Fruit fly (Drosophila melanogaster) whole organism, embryonic: ENCODE data around the gene CG43249.

ENCODE experiments used
- B-H2 ChIP-seq: fragments of 200-800 bp; sonication (Bioruptor generic); optimal IDR thresholded peaks from 2 replicates; lab custom pipeline; 2018; ENCODE audit warnings: missing biosample characterization, mild to moderate bottlenecking, missing genetic modification characterization
- CG11085 ChIP-seq: fragments of 200-800 bp; sonication (Bioruptor generic); IDR thresholded peaks from 2 replicates; pipeline ENCODE4 v1.3.6; 2022; ENCODE audit warnings: missing biosample characterization, missing genetic modification characterization
- CG11456 ChIP-seq: fragments of 200-800 bp; sonication (Bioruptor generic); IDR thresholded peaks from 3 replicates; pipeline ENCODE4 v1.3.6; 2022; ENCODE audit warnings: missing biosample characterization, missing genetic modification characterization
- CG12769 ChIP-seq: fragments of 200-800 bp; sonication (Bioruptor generic); optimal IDR thresholded peaks from 2 replicates; lab custom pipeline; 2019; ENCODE audit warnings: missing biosample characterization, mild to moderate bottlenecking, missing genetic modification characterization, moderate library complexity
- CG14441 ChIP-seq: fragments of 200-800 bp; sonication (Bioruptor generic); IDR thresholded peaks from 2 replicates; pipeline ENCODE4 v1.3.6; 2022; ENCODE audit warnings: missing biosample characterization, missing genetic modification characterization
- CG15073 ChIP-seq: fragments of 200-800 bp; sonication (Bioruptor generic); optimal IDR thresholded peaks from 2 replicates; lab custom pipeline; 2016; ENCODE audit warnings: missing biosample characterization, missing genetic modification characterization
- CG32532 ChIP-seq: fragments of 200-800 bp; sonication (Bioruptor generic); IDR thresholded peaks from 2 replicates; pipeline ENCODE4 v1.3.6; 2022; ENCODE audit warnings: missing biosample characterization, missing genetic modification characterization
- CG32767 ChIP-seq: fragments of 200-800 bp; sonication (Bioruptor generic); IDR thresholded peaks from 2 replicates; pipeline ENCODE4 v1.3.6; 2022; ENCODE audit warnings: missing biosample characterization, missing genetic modification characterization
- CG34422 ChIP-seq: fragments of 200-800 bp; sonication (Bioruptor generic); IDR thresholded peaks from 3 replicates; pipeline ENCODE4 v1.3.6; 2022; ENCODE audit warnings: missing biosample characterization, missing genetic modification characterization
- CG6175 ChIP-seq: fragments of 200-800 bp; sonication (Bioruptor generic); IDR thresholded peaks from 3 replicates; pipeline ENCODE4 v1.3.6; 2022; ENCODE audit warnings: missing biosample characterization, missing genetic modification characterization
- CG6854 ChIP-seq: fragments of 200-800 bp; sonication (Bioruptor generic); optimal IDR thresholded peaks from 3 replicates; lab custom pipeline; 2017; ENCODE audit warnings: missing biosample characterization, mild to moderate bottlenecking, missing genetic modification characterization
- CG8290 ChIP-seq, 3 experiments: fragments of 200-800 bp; sonication (Bioruptor generic); optimal IDR thresholded peaks; 2 replicates each; lab custom pipeline; 2016 to 2019; ENCODE audit warnings: missing biosample characterization in 3 of 3, missing genetic modification characterization in 3 of 3, mild to moderate bottlenecking in 2 of 3, moderate library complexity in 1 of 3
- Dp ChIP-seq: fragments of 200-800 bp; sonication (Bioruptor generic); optimal IDR thresholded peaks from 2 replicates; lab custom pipeline; 2018; ENCODE audit warnings: missing biosample characterization, mild to moderate bottlenecking, missing genetic modification characterization, moderate library complexity
- Dref ChIP-seq: fragments of 200-800 bp; sonication (Bioruptor generic); IDR thresholded peaks from 2 replicates; pipeline ENCODE4 v1.3.6; 2022; ENCODE audit warnings: missing biosample characterization, missing genetic modification characterization
- Ets65A ChIP-seq: fragments of 200-800 bp; sonication (Bioruptor generic); peaks from one replicate; lab custom pipeline; 2016; ENCODE audit warnings: missing biosample characterization, missing genetic modification characterization
- Fer1 ChIP-seq: fragments of 200-800 bp; sonication (Bioruptor generic); optimal IDR thresholded peaks from 2 replicates; lab custom pipeline; 2017; ENCODE audit warnings: missing biosample characterization, mild to moderate bottlenecking, missing genetic modification characterization
- Hmx ChIP-seq: fragments of 200-800 bp; sonication (Bioruptor generic); optimal IDR thresholded peaks from 2 replicates; lab custom pipeline; 2016; ENCODE audit warnings: missing biosample characterization, missing genetic modification characterization
- Med ChIP-seq: fragments of 200-800 bp; sonication (Bioruptor generic); peaks from one replicate; lab custom pipeline; 2016; ENCODE audit warnings: missing biosample characterization, missing genetic modification characterization, mild to moderate bottlenecking, inconsistent platforms, moderate library complexity
- Mrtf ChIP-seq: fragments of 200-800 bp; sonication (Bioruptor generic); IDR thresholded peaks from 3 replicates; pipeline ENCODE4 v1.3.6; 2022; ENCODE audit warnings: missing biosample characterization, missing genetic modification characterization
- NFAT ChIP-seq: fragments of 200-800 bp; sonication (Bioruptor generic); IDR thresholded peaks from 2 replicates; pipeline ENCODE4 v1.3.6; 2022; ENCODE audit warnings: missing biosample characterization, missing genetic modification characterization
- Rfx ChIP-seq: fragments of 200-800 bp; sonication (Bioruptor generic); IDR thresholded peaks from 2 replicates; pipeline ENCODE4 v1.3.6; 2022; ENCODE audit warnings: missing biosample characterization, missing genetic modification characterization
- Side ChIP-seq: fragments of 200-800 bp; sonication (Bioruptor generic); optimal IDR thresholded peaks from 2 replicates; lab custom pipeline; 2016; ENCODE audit warnings: missing biosample characterization, missing genetic modification characterization
- Stat92E ChIP-seq, 3 experiments: fragments of >200 bp in 2 of 3; fragments of 200-800 bp in 1 of 3; sonication (Bioruptor generic) in 1 of 3; optimal IDR thresholded peaks; 2 replicates each; lab custom pipeline; 2017 to 2019; ENCODE audit warnings: missing biosample characterization in 3 of 3, missing genetic modification characterization in 3 of 3, mild to moderate bottlenecking in 1 of 3, moderate library complexity in 1 of 3
- ase ChIP-seq: fragments of 200-800 bp; sonication (Bioruptor generic); IDR thresholded peaks from 3 replicates; pipeline ENCODE4 v1.3.6; 2022; ENCODE audit warnings: missing biosample characterization, missing genetic modification characterization
- bowl ChIP-seq: fragments of 200-800 bp; sonication (Bioruptor generic); IDR thresholded peaks from 2 replicates; pipeline ENCODE4 v1.3.6; 2022; ENCODE audit warnings: missing biosample characterization, missing genetic modification characterization
- ci ChIP-seq: fragments of 200-800 bp; sonication (Bioruptor generic); IDR thresholded peaks from 3 replicates; pipeline ENCODE4 v1.3.6; 2022; ENCODE audit warnings: missing biosample characterization, missing genetic modification characterization
- dpn ChIP-seq, 2 experiments: fragments of 200-800 bp; sonication (Bioruptor generic); optimal IDR thresholded peaks; 3 replicates each; lab custom pipeline; 2016; ENCODE audit warnings: missing biosample characterization in 2 of 2, missing genetic modification characterization in 2 of 2
- emc ChIP-seq: fragments of 200-800 bp; sonication (Bioruptor generic); optimal IDR thresholded peaks from 2 replicates; lab custom pipeline; 2016; ENCODE audit warnings: missing biosample characterization, missing genetic modification characterization
- ems ChIP-seq: fragments of 200-800 bp; sonication (Bioruptor generic); optimal IDR thresholded peaks from 3 replicates; lab custom pipeline; 2016; ENCODE audit warnings: missing biosample characterization, missing genetic modification characterization
- hbn ChIP-seq: fragments of 200-800 bp; sonication (Bioruptor generic); IDR thresholded peaks from 2 replicates; pipeline ENCODE4 v1.3.6; 2022; ENCODE audit warnings: missing biosample characterization, missing genetic modification characterization; ENCODE audit not compliant: partially characterized antibody
- jumu ChIP-seq: fragments of 200-800 bp; sonication (Bioruptor generic); optimal IDR thresholded peaks from 3 replicates; lab custom pipeline; 2016; ENCODE audit warnings: missing biosample characterization, missing genetic modification characterization
- knrl ChIP-seq: fragments of 200-800 bp; sonication (Bioruptor generic); IDR thresholded peaks from 3 replicates; pipeline ENCODE4 v1.3.6; 2022; ENCODE audit warnings: missing biosample characterization, missing genetic modification characterization; ENCODE audit not compliant: partially characterized antibody
- lmd ChIP-seq: fragments of 200-800 bp; sonication (Bioruptor generic); IDR thresholded peaks from 2 replicates; pipeline ENCODE4 v1.3.6; 2022; ENCODE audit warnings: missing biosample characterization, missing genetic modification characterization
- nmo ChIP-seq: fragments of 200-800 bp; sonication (Bioruptor generic); optimal IDR thresholded peaks from 2 replicates; lab custom pipeline; 2018; ENCODE audit warnings: missing biosample characterization, mild to moderate bottlenecking, missing genetic modification characterization, moderate library complexity
- onecut ChIP-seq: fragments of 200-800 bp; sonication (Bioruptor generic); IDR thresholded peaks from 2 replicates; pipeline ENCODE4 v1.3.6; 2022; ENCODE audit warnings: missing biosample characterization, missing genetic modification characterization
- pan ChIP-seq, 4 experiments: fragments of >200 bp in 3 of 4; fragments of 200-800 bp in 1 of 4; sonication (Bioruptor generic) in 1 of 4; optimal IDR thresholded peaks in 3 of 4; IDR thresholded peaks in 1 of 4; 2 replicates each; pipeline versions ENCODE4 v1.3.6 to Lab custom; 2017 to 2022; ENCODE audit warnings: missing biosample characterization in 2 of 4, missing genetic modification characterization in 2 of 4, mixed read lengths in 1 of 4
- rib ChIP-seq: fragments of 200-800 bp; sonication (Bioruptor generic); IDR thresholded peaks from 2 replicates; pipeline ENCODE4 v1.3.6; 2022; ENCODE audit warnings: missing biosample characterization, missing genetic modification characterization
- sd ChIP-seq: fragments of 200-800 bp; sonication (Bioruptor generic); optimal IDR thresholded peaks from 3 replicates; lab custom pipeline; 2018; ENCODE audit warnings: missing biosample characterization, mild to moderate bottlenecking, missing genetic modification characterization, moderate library complexity
- seq ChIP-seq: fragments of 200-800 bp; sonication (Bioruptor generic); IDR thresholded peaks from 2 replicates; pipeline ENCODE4 v1.3.6; 2022; ENCODE audit warnings: missing biosample characterization, missing genetic modification characterization
- slou ChIP-seq: fragments of 200-800 bp; sonication (Bioruptor generic); optimal IDR thresholded peaks from 3 replicates; lab custom pipeline; 2016; ENCODE audit warnings: missing biosample characterization, missing genetic modification characterization
- sqz ChIP-seq: fragments of 200-800 bp; sonication (Bioruptor generic); optimal IDR thresholded peaks from 3 replicates; lab custom pipeline; 2018; ENCODE audit warnings: missing biosample characterization, mild to moderate bottlenecking, missing genetic modification characterization
- tx ChIP-seq: fragments of 200-800 bp; sonication (Bioruptor generic); optimal IDR thresholded peaks from 2 replicates; lab custom pipeline; 2016; ENCODE audit warnings: missing biosample characterization, missing genetic modification characterization
- wor ChIP-seq: fragments of 200-800 bp; sonication (Bioruptor generic); IDR thresholded peaks from 2 replicates; pipeline ENCODE4 v1.3.6; 2022; ENCODE audit warnings: missing biosample characterization, missing genetic modification characterization
- zen ChIP-seq: fragments of 200-800 bp; sonication (Bioruptor generic); optimal IDR thresholded peaks from 3 replicates; lab custom pipeline; 2018; ENCODE audit warnings: missing biosample characterization, mild to moderate bottlenecking, missing genetic modification characterization, moderate library complexity
- zen2 ChIP-seq: fragments of 200-800 bp; sonication (Bioruptor generic); IDR thresholded peaks from 3 replicates; pipeline ENCODE4 v1.3.6; 2022; ENCODE audit warnings: missing biosample characterization, missing genetic modification characterization; ENCODE audit not compliant: partially characterized antibody

The CG43249 gene

dm6 chr3L:16321172-16321571 is 17.1 kb downstream of the CG43249 start, which contains the start of gene CG42718:
Gene CG42718 (minus strand): TSS chr3L:16321272.
- no peak for TF ChIP-seq CG15073 (GFP tag; lab: Kevin White, UChicago)
- TF ChIP-seq Fer1 (GFP tag; lab: Kevin White, UChicago): no peak
- TF ChIP-seq rib: no peak
- no peak for TF ChIP-seq slou
- TF ChIP-seq Dp (GFP tag; lab: Kevin White, UChicago): no peak
- no peak for TF ChIP-seq seq (GFP tag; lab: Robert Waterston, UW)
- TF ChIP-seq nmo: no peak
- no peak for TF ChIP-seq B-H2 (GFP tag; lab: Kevin White, UChicago)
- TF ChIP-seq Hmx (GFP tag; lab: Kevin White, UChicago): no peak
- TF ChIP-seq tx (GFP tag; lab: Kevin White, UChicago): no peak
- TF ChIP-seq emc (GFP tag; lab: Kevin White, UChicago): no peak
- TF ChIP-seq ems (GFP tag; lab: Kevin White, UChicago): no peak
- TF ChIP-seq wor (GFP tag; lab: Robert Waterston, UW): no peak

- TF ChIP-seq jumu (GFP tag; lab: Kevin White, UChicago) (no peak), CG6854 (GFP tag; lab: Kevin White, UChicago) (no peak)
Measured at dm6 chr3L:16323372-16323771, 19.3 kb downstream of the CG43249 start, which contains the start of gene CG13059. Gene CG13059 (plus strand): TSS chr3L:16323672.

dm6 chr3L:16326657-16327056 is 22.6 kb downstream of the CG43249 start, which contains the start of the genes CG13040 and CG13039:
Gene CG13040 (minus strand): TSS chr3L:16326757.
Gene CG13039 (minus strand): TSS chr3L:16326762.
- TF ChIP-seq CG32767 (GFP tag; lab: Robert Waterston, UW) (no peak), zen2 (no peak)
- TF ChIP-seq, all 482 proteins: peak for 0

dm6 chr3L:16327776-16328175 is 23.7 kb downstream of the CG43249 start, which contains the start of gene CG13038:
Gene CG13038 (minus strand): TSS chr3L:16327893.
- TF ChIP-seq Side (GFP tag; lab: Kevin White, UChicago) (no peak), Rfx (GFP tag; lab: Robert Waterston, UW) (peak; percentile 48; the same call in 1 of the 2 replicates), CG34422 (GFP tag; lab: Robert Waterston, UW) (no peak), CG14441 (GFP tag; lab: Robert Waterston, UW) (peak; percentile 57), dpn (GFP tag; optimal IDR thresholded peaks at IDR 0.05; lab: Kevin White, UChicago) (no peak), ci (GFP tag; lab: Robert Waterston, UW) (0 out of 3 replicates have a peak, but pooled peaks have one; percentile 19), CG12769 (tag; lab: Kevin White, UChicago) (no peak), Dref (GFP tag; lab: Robert Waterston, UW) (0 out of 2 replicates have a peak, but pooled peaks have one; percentile 13), Stat92E (GFP tag; optimal IDR thresholded peaks at IDR 0.05; lab: Kevin White, UChicago) (no peak), Ets65A (peak; percentile 75), sqz (GFP tag; lab: Kevin White, UChicago) (peak; percentile 6), zen (tag; lab: Kevin White, UChicago) (no peak), ase (GFP tag; lab: Robert Waterston, UW) (0 out of 3 replicates have a peak, but pooled peaks have one; percentile 18), knrl (GFP tag; lab: Robert Waterston, UW) (no peak), onecut (GFP tag; lab: Robert Waterston, UW) (no peak), lmd (GFP tag; lab: Robert Waterston, UW) (peak; percentile 13; the same call in 1 of the 2 replicates), hbn (no peak), CG32532 (GFP tag; lab: Robert Waterston, UW) (peak; percentile 48), Med (peak; percentile 34), CG11085 (GFP tag; lab: Robert Waterston, UW) (0 out of 2 replicates have a peak, but pooled peaks have one; percentile 35), bowl (GFP tag; lab: Robert Waterston, UW) (0 out of 2 replicates have a peak, but pooled peaks have one; percentile 10), CG6175 (GFP tag; lab: Robert Waterston, UW) (0 out of 3 replicates have a peak, but pooled peaks have one; percentile 23), pan (optimal IDR thresholded peaks at IDR 0.05; lab: Kevin White, UChicago) (no peak), pan (GFP tag; optimal IDR thresholded peaks at IDR 0.05 in 1 of 2, IDR thresholded peaks at IDR 0.05 in 1 of 2) (peak in 1 of 2 experiments; percentile 9), CG8290 (GFP tag; optimal IDR thresholded peaks at IDR 0.05; lab: Kevin White, UChicago) (no peak), CG8290 (tag; optimal IDR thresholded peaks at IDR 0.05; lab: Kevin White, UChicago) (peak in 1 of 2 experiments; percentile 40), NFAT (GFP tag; lab: Robert Waterston, UW) (peak; percentile 39; the same call in 1 of the 2 replicates), Mrtf (GFP tag; lab: Robert Waterston, UW) (0 out of 3 replicates have a peak, but pooled peaks have one; percentile 29), sd (tag; lab: Kevin White, UChicago) (peak; percentile 26), CG11456 (GFP tag; lab: Robert Waterston, UW) (0 out of 3 replicates have a peak, but pooled peaks have one; percentile 24)
